Worm (Caenorhabditis elegans) whole organism, L2 larva: Measurements from ENCODE around the gene tag-65.

ENCODE experiments used
- C34F6.9 ChIP-seq: fragments of 150-350 bp; optimal IDR thresholded peaks from 2 replicates; lab custom pipeline; 2014; ENCODE audit warnings: missing biosample characterization, missing genetic modification characterization
- F13H6.1 ChIP-seq: sonication (generic microtip); optimal IDR thresholded peaks from 2 replicates; lab custom pipeline; 2016; ENCODE audit warnings: missing genetic modification characterization, missing compliant biosample characterization
- R02D3.7 ChIP-seq: fragments of 150-350 bp; optimal IDR thresholded peaks from 2 replicates; lab custom pipeline; 2014; ENCODE audit warnings: missing biosample characterization, missing genetic modification characterization
- Y55F3AM.14 ChIP-seq: fragments of 200-800 bp; sonication (Bioruptor generic); optimal IDR thresholded peaks from 2 replicates; lab custom pipeline; 2018; ENCODE audit warnings: mild to moderate bottlenecking, missing genetic modification characterization, missing compliant biosample characterization
- ZK546.5 ChIP-seq: sonication (generic microtip); optimal IDR thresholded peaks from 2 replicates; lab custom pipeline; 2017; ENCODE audit warnings: missing biosample characterization, missing genetic modification characterization
- alr-1 ChIP-seq: fragments of 150-350 bp; optimal IDR thresholded peaks from 2 replicates; lab custom pipeline; 2014; ENCODE audit warnings: missing biosample characterization, missing genetic modification characterization
- aly-2 ChIP-seq: fragments of 150-350 bp; optimal IDR thresholded peaks from 2 replicates; lab custom pipeline; 2014; ENCODE audit warnings: missing biosample characterization, missing genetic modification characterization
- ama-1 ChIP-seq: fragments of 150-350 bp; optimal IDR thresholded peaks from 2 replicates; lab custom pipeline; 2018; ENCODE audit warnings: inconsistent platforms
- blmp-1 ChIP-seq: sonication (generic microtip); optimal IDR thresholded peaks from 2 replicates; lab custom pipeline; 2017; ENCODE audit warnings: missing genetic modification characterization, mild to moderate bottlenecking, missing compliant biosample characterization, antibody characterized with exemption, moderate library complexity; ENCODE audit not compliant: insufficient read depth
- ceh-16 ChIP-seq: fragments of 150-350 bp; optimal IDR thresholded peaks from 2 replicates; lab custom pipeline; 2014; ENCODE audit warnings: missing biosample characterization, missing genetic modification characterization
- ceh-82 ChIP-seq: fragments of 150-350 bp; optimal IDR thresholded peaks from 2 replicates; lab custom pipeline; 2014; ENCODE audit warnings: missing biosample characterization, missing genetic modification characterization
- crh-2 ChIP-seq: sonication (generic microtip); optimal IDR thresholded peaks from 2 replicates; lab custom pipeline; 2017; ENCODE audit warnings: missing biosample characterization, missing genetic modification characterization
- dmd-4 ChIP-seq: sonication (generic microtip); optimal IDR thresholded peaks from 2 replicates; lab custom pipeline; 2017; ENCODE audit warnings: missing biosample characterization, missing genetic modification characterization
- egl-27 ChIP-seq: sonication (generic microtip); optimal IDR thresholded peaks from 3 replicates; lab custom pipeline; 2017; ENCODE audit warnings: missing biosample characterization, missing genetic modification reagents, missing genetic modification characterization
- elt-1 ChIP-seq: fragments of 150-350 bp; optimal IDR thresholded peaks from 2 replicates; lab custom pipeline; 2014; ENCODE audit warnings: missing biosample characterization, missing genetic modification characterization
- elt-3 ChIP-seq: sonication (generic microtip); optimal IDR thresholded peaks from 2 replicates; lab custom pipeline; 2017; ENCODE audit warnings: missing biosample characterization, missing genetic modification characterization
- fos-1 ChIP-seq: fragments of 150-350 bp; optimal IDR thresholded peaks from 2 replicates; lab custom pipeline; 2014; ENCODE audit warnings: missing biosample characterization, missing genetic modification characterization
- gmeb-1 ChIP-seq: fragments of 150-350 bp; optimal IDR thresholded peaks from 2 replicates; lab custom pipeline; 2014; ENCODE audit warnings: missing biosample characterization, missing genetic modification characterization
- lin-11 ChIP-seq: fragments of 150-350 bp; sonication (generic microtip); optimal IDR thresholded peaks from 2 replicates; lab custom pipeline; 2014; ENCODE audit warnings: missing biosample characterization, missing genetic modification characterization, inconsistent platforms, mixed read lengths
- lin-13 ChIP-seq: fragments of 150-350 bp; optimal IDR thresholded peaks from 2 replicates; lab custom pipeline; 2014; ENCODE audit warnings: missing biosample characterization, missing genetic modification reagents, missing genetic modification characterization
- lin-39 ChIP-seq: fragments of 150-350 bp; optimal IDR thresholded peaks from 2 replicates; lab custom pipeline; 2014; ENCODE audit warnings: missing biosample characterization, missing genetic modification reagents, missing genetic modification characterization
- lsy-2 ChIP-seq, 2 experiments: fragments of 150-350 bp in 1 of 2; sonication (generic microtip) in 1 of 2; optimal IDR thresholded peaks; 2 replicates each; lab custom pipeline; 2014 to 2017; ENCODE audit warnings: missing biosample characterization in 2 of 2, missing genetic modification characterization in 2 of 2
- mab-5 ChIP-seq: fragments of 150-350 bp; optimal IDR thresholded peaks from 2 replicates; lab custom pipeline; 2014; ENCODE audit warnings: missing biosample characterization, missing genetic modification characterization
- mbf-1 ChIP-seq: sonication (generic microtip); optimal IDR thresholded peaks from 2 replicates; lab custom pipeline; 2017; ENCODE audit warnings: missing biosample characterization, missing genetic modification characterization
- mdl-1 ChIP-seq, 2 experiments: fragments of 150-350 bp in 1 of 2; sonication (generic microtip) in 1 of 2; optimal IDR thresholded peaks; 2 replicates each; lab custom pipeline; 2017; ENCODE audit warnings: missing biosample characterization in 2 of 2, missing genetic modification characterization in 2 of 2
- nhr-10 ChIP-seq: sonication (generic microtip); optimal IDR thresholded peaks from 2 replicates; lab custom pipeline; 2017; ENCODE audit warnings: missing biosample characterization, missing genetic modification characterization
- nhr-11 ChIP-seq: fragments of 150-350 bp; optimal IDR thresholded peaks from 2 replicates; lab custom pipeline; 2014; ENCODE audit warnings: missing biosample characterization, missing genetic modification characterization
- nhr-12 ChIP-seq: fragments of 150-350 bp; optimal IDR thresholded peaks from 2 replicates; lab custom pipeline; 2014; ENCODE audit warnings: missing biosample characterization, missing genetic modification characterization
- nhr-129 ChIP-seq: fragments of 150-350 bp; optimal IDR thresholded peaks from 2 replicates; lab custom pipeline; 2014; ENCODE audit warnings: missing biosample characterization, missing genetic modification characterization
- nhr-21 ChIP-seq: fragments of 150-350 bp; optimal IDR thresholded peaks from 2 replicates; lab custom pipeline; 2014; ENCODE audit warnings: missing biosample characterization, missing genetic modification characterization
- nhr-237 ChIP-seq: fragments of 150-350 bp; optimal IDR thresholded peaks from 2 replicates; lab custom pipeline; 2014; ENCODE audit warnings: missing biosample characterization, missing genetic modification characterization
- nhr-25 ChIP-seq: fragments of 150-350 bp; sonication (generic microtip); optimal IDR thresholded peaks from 3 replicates; lab custom pipeline; 2014; ENCODE audit warnings: missing biosample characterization, missing genetic modification characterization
- nhr-6 ChIP-seq: fragments of 150-350 bp; optimal IDR thresholded peaks from 2 replicates; lab custom pipeline; 2014; ENCODE audit warnings: missing biosample characterization, missing genetic modification characterization
- nhr-77 ChIP-seq: fragments of 150-350 bp; optimal IDR thresholded peaks from 2 replicates; lab custom pipeline; 2014; ENCODE audit warnings: missing biosample characterization, missing genetic modification characterization
- peb-1 ChIP-seq: fragments of 150-350 bp; optimal IDR thresholded peaks from 2 replicates; lab custom pipeline; 2014; ENCODE audit warnings: missing biosample characterization, missing genetic modification characterization
- sem-4 ChIP-seq: fragments of 150-350 bp; optimal IDR thresholded peaks from 2 replicates; lab custom pipeline; 2014; ENCODE audit warnings: missing biosample characterization, missing genetic modification reagents, missing genetic modification characterization
- skn-1 ChIP-seq: sonication (generic microtip); optimal IDR thresholded peaks from 2 replicates; lab custom pipeline; 2017; ENCODE audit warnings: missing biosample characterization, missing genetic modification characterization
- sma-3 ChIP-seq: sonication (generic microtip); optimal IDR thresholded peaks from 2 replicates; lab custom pipeline; 2016; ENCODE audit warnings: missing genetic modification reagents, missing genetic modification characterization, missing compliant biosample characterization
- sma-9 ChIP-seq, 2 experiments: fragments of 150-350 bp in 1 of 2; sonication (generic microtip) in 1 of 2; optimal IDR thresholded peaks; 2 replicates each; lab custom pipeline; 2014 to 2016; ENCODE audit warnings: missing genetic modification characterization in 2 of 2, mild to moderate bottlenecking in 1 of 2, missing biosample characterization in 1 of 2, missing compliant biosample characterization in 1 of 2, missing genetic modification reagents in 1 of 2, moderate library complexity in 1 of 2
- snpc-4 ChIP-seq: fragments of 150-350 bp; optimal IDR thresholded peaks from 2 replicates; lab custom pipeline; 2014; ENCODE audit warnings: missing biosample characterization, missing genetic modification characterization
- unc-39 ChIP-seq: fragments of 150-350 bp; optimal IDR thresholded peaks from 2 replicates; lab custom pipeline; 2014; ENCODE audit warnings: missing biosample characterization, missing genetic modification characterization
- unc-55 ChIP-seq: fragments of 150-350 bp; sonication (generic microtip); optimal IDR thresholded peaks from 3 replicates; lab custom pipeline; 2014; ENCODE audit warnings: missing biosample characterization, missing genetic modification reagents, missing genetic modification characterization
- unc-62 ChIP-seq: fragments of 150-350 bp; optimal IDR thresholded peaks from 2 replicates; lab custom pipeline; 2014; ENCODE audit warnings: missing biosample characterization, missing genetic modification reagents, missing genetic modification characterization
- zag-1 ChIP-seq: fragments of 150-350 bp; optimal IDR thresholded peaks from 2 replicates; lab custom pipeline; 2014; ENCODE audit warnings: missing biosample characterization, missing genetic modification characterization
- ztf-1 ChIP-seq: fragments of 200-800 bp; sonication (Bioruptor generic); conservative IDR thresholded peaks from 2 replicates; pipeline ENCODE4 v1.3.6; 2022; ENCODE audit warnings: missing genetic modification characterization, missing compliant biosample characterization
- ztf-11 ChIP-seq: sonication (generic microtip); optimal IDR thresholded peaks from 2 replicates; lab custom pipeline; 2017; ENCODE audit warnings: missing biosample characterization, missing genetic modification characterization
- ztf-4 ChIP-seq: fragments of 150-350 bp; optimal IDR thresholded peaks from 2 replicates; lab custom pipeline; 2014; ENCODE audit warnings: missing biosample characterization, missing genetic modification characterization

tag-65 gene

ce11 chrV:13658577-13658976 lies 19.8 kb downstream of the tag-65 start (continued):
- TF ChIP-seq alr-1 (tag; lab: Kevin White, UChicago) = no peak
- TF ChIP-seq mbf-1 (tag; lab: Kevin White, UChicago) = no peak
- TF ChIP-seq nhr-12 = no peak
- peak; percentile 50 for TF ChIP-seq ceh-16 (tag; lab: Kevin White, UChicago)
- TF ChIP-seq nhr-25 (tag; lab: Kevin White, UChicago) = peak; percentile 92
- peak; percentile 91 to 94 for TF ChIP-seq mdl-1 (tag; optimal IDR thresholded peaks at IDR 0.05; lab: Kevin White, UChicago)
- TF ChIP-seq lin-11 (tag; lab: Kevin White, UChicago) = peak; percentile 52
- no peak for TF ChIP-seq aly-2 (tag; lab: Kevin White, UChicago)

- no peak for TF ChIP-seq ztf-1 (GFP tag; lab: Robert Waterston, UW)
- no peak for TF ChIP-seq ztf-4 (tag; lab: Kevin White, UChicago)
- TF ChIP-seq nhr-129 (tag; lab: Kevin White, UChicago) = no peak
- no peak for TF ChIP-seq unc-55 (GFP tag; lab: Kevin White, UChicago)
- TF ChIP-seq F13H6.1 (tag; lab: Kevin White, UChicago) = no peak
- no peak for TF ChIP-seq fos-1 (tag; lab: Kevin White, UChicago)
- TF ChIP-seq ceh-82 (tag; lab: Kevin White, UChicago) = no peak
- no peak for TF ChIP-seq nhr-10 (tag; lab: Kevin White, UChicago)
- peak; percentile 12 for TF ChIP-seq lin-13 (GFP tag; lab: Kevin White, UChicago)
- no peak for TF ChIP-seq blmp-1
- peak; percentile 34 for TF ChIP-seq sma-9 (GFP tag; optimal IDR thresholded peaks at IDR 0.05; lab: Kevin White, UChicago)
- no peak for TF ChIP-seq sma-9 (tag; optimal IDR thresholded peaks at IDR 0.05; lab: Kevin White, UChicago)
- TF ChIP-seq nhr-6 (tag; lab: Kevin White, UChicago) = no peak
- TF ChIP-seq, all 48 proteins: peak for 2
Measured at ce11 chrV:13657841-13658338, 20.5 kb downstream of the tag-65 start.

- TF ChIP-seq elt-1 (tag; lab: Kevin White, UChicago) (no peak), sma-3 (GFP tag; lab: Kevin White, UChicago) (peak; percentile 93), dmd-4 (tag; lab: Kevin White, UChicago) (no peak), mab-5 (tag; lab: Kevin White, UChicago) (no peak), snpc-4 (tag; lab: Kevin White, UChicago) (peak; percentile 29), nhr-11 (tag; lab: Kevin White, UChicago) (no peak), zag-1 (tag; lab: Kevin White, UChicago) (no peak), crh-2 (tag; lab: Kevin White, UChicago) (peak; percentile 91), nhr-25 (tag; lab: Kevin White, UChicago) (peak; percentile 91), unc-55 (GFP tag; lab: Kevin White, UChicago) (peak; percentile 9), unc-62 (GFP tag; lab: Kevin White, UChicago) (peak; percentile 27), lin-11 (tag; lab: Kevin White, UChicago) (no peak), nhr-129 (tag; lab: Kevin White, UChicago) (peak; percentile 87), lin-13 (GFP tag; lab: Kevin White, UChicago) (peak; percentile 70), blmp-1 (peak; percentile 98), nhr-21 (tag; lab: Kevin White, UChicago) (peak; percentile 76), R02D3.7 (tag; lab: Kevin White, UChicago) (no peak), alr-1 (tag; lab: Kevin White, UChicago) (no peak), lin-39 (tag; lab: Kevin White, UChicago) (no peak), ztf-11 (tag; lab: Kevin White, UChicago) (no peak), ceh-82 (tag; lab: Kevin White, UChicago) (no peak), mdl-1 (tag; optimal IDR thresholded peaks at IDR 0.05; lab: Kevin White, UChicago) (peak; percentile 93 to 97), ceh-16 (tag; lab: Kevin White, UChicago) (peak; percentile 3), peb-1 (tag; lab: Kevin White, UChicago) (no peak), nhr-6 (tag; lab: Kevin White, UChicago) (no peak), Y55F3AM.14 (GFP tag; lab: Kevin White, UChicago) (no peak), elt-3 (no peak), lsy-2 (tag; optimal IDR thresholded peaks at IDR 0.05; lab: Kevin White, UChicago) (peak; percentile 12 to 74), nhr-10 (tag; lab: Kevin White, UChicago) (peak; percentile 5), skn-1 (tag; lab: Kevin White, UChicago) (no peak), ama-1 (peak; percentile 48), sem-4 (peak; percentile 78), sma-9 (GFP tag; optimal IDR thresholded peaks at IDR 0.05; lab: Kevin White, UChicago) (peak; percentile 100), sma-9 (tag; optimal IDR thresholded peaks at IDR 0.05; lab: Kevin White, UChicago) (peak; percentile 20), ztf-1 (GFP tag; lab: Robert Waterston, UW) (no peak), nhr-12 (no peak), ztf-4 (tag; lab: Kevin White, UChicago) (peak; percentile 88), nhr-77 (tag; lab: Kevin White, UChicago) (no peak), gmeb-1 (tag; lab: Kevin White, UChicago) (peak; percentile 65), mbf-1 (tag; lab: Kevin White, UChicago) (no peak), unc-39 (tag; lab: Kevin White, UChicago) (no peak), C34F6.9 (peak; percentile 65), ZK546.5 (tag; lab: Kevin White, UChicago) (no peak), nhr-237 (tag; lab: Kevin White, UChicago) (no peak), egl-27 (tag; lab: Kevin White, UChicago) (peak; percentile 70)
Measured at ce11 chrV:13657291-13657690, 21.1 kb downstream of the tag-65 start.
